Worm (Caenorhabditis elegans): ENCODE results near the gene acbp-3.

- TF ChIP-seq ama-1 (optimal IDR thresholded peaks at IDR 0.05) (no peak), lin-15B (tag; optimal IDR thresholded peaks at IDR 0.05) (no peak)
These were observed 21.1 kb upstream of the acbp-3 start, which contains the start of gene T21E8.6 for ce11 chrX:10881984-10882383.
